Worm (Caenorhabditis elegans) whole organism, midembryonic: ENCODE results near the gene C53B7.3.

Experiments used
- T22C8.4 ChIP-seq: fragments of 200-800 bp; sonication (Bioruptor generic); IDR thresholded peaks from 2 replicates; pipeline ENCODE4 v1.3.6; 2022; ENCODE audit warnings: missing genetic modification characterization, missing compliant biosample characterization
- cog-1 ChIP-seq: sonication (generic microtip); optimal IDR thresholded peaks from 2 replicates; lab custom pipeline; 2016; ENCODE audit warnings: missing genetic modification characterization, missing compliant biosample characterization
- flt-1 ChIP-seq: fragments of 200-800 bp; sonication (Bioruptor generic); IDR thresholded peaks from 2 replicates; pipeline ENCODE4 v1.3.6; 2022; ENCODE audit warnings: missing genetic modification characterization, missing compliant biosample characterization
- klf-2 ChIP-seq: fragments of 200-800 bp; sonication (Bioruptor generic); conservative IDR thresholded peaks from 2 replicates; pipeline ENCODE4 v1.3.6; 2022; ENCODE audit warnings: missing genetic modification reagents, missing genetic modification characterization, missing compliant biosample characterization
- med-1 ChIP-seq: sonication (generic microtip); optimal IDR thresholded peaks from 2 replicates; lab custom pipeline; 2017; ENCODE audit warnings: missing genetic modification characterization, mild to moderate bottlenecking, missing compliant biosample characterization, antibody characterized with exemption, missing genetic modification reagents; ENCODE audit not compliant: insufficient read depth
- ref-1 ChIP-seq: fragments of 200-800 bp; sonication (Bioruptor generic); conservative IDR thresholded peaks from 2 replicates; pipeline ENCODE4 v1.3.6; 2022; ENCODE audit warnings: missing genetic modification reagents, missing genetic modification characterization, missing compliant biosample characterization
- tab-1 ChIP-seq: fragments of 200-800 bp; sonication (Bioruptor generic); IDR thresholded peaks from 2 replicates; pipeline ENCODE4 v1.3.6; 2022; ENCODE audit warnings: missing genetic modification characterization, missing compliant biosample characterization
- ztf-23 ChIP-seq: fragments of 200-800 bp; sonication (Bioruptor generic); IDR thresholded peaks from 2 replicates; pipeline ENCODE4 v1.3.6; 2022; ENCODE audit warnings: missing genetic modification reagents, missing genetic modification characterization, missing compliant biosample characterization
- ztf-29 ChIP-seq: fragments of 200-800 bp; sonication (Bioruptor generic); IDR thresholded peaks from 2 replicates; pipeline ENCODE4 v1.3.6; 2022; ENCODE audit warnings: missing genetic modification reagents, missing genetic modification characterization, missing compliant biosample characterization

The C53B7.3 gene

DNA sequence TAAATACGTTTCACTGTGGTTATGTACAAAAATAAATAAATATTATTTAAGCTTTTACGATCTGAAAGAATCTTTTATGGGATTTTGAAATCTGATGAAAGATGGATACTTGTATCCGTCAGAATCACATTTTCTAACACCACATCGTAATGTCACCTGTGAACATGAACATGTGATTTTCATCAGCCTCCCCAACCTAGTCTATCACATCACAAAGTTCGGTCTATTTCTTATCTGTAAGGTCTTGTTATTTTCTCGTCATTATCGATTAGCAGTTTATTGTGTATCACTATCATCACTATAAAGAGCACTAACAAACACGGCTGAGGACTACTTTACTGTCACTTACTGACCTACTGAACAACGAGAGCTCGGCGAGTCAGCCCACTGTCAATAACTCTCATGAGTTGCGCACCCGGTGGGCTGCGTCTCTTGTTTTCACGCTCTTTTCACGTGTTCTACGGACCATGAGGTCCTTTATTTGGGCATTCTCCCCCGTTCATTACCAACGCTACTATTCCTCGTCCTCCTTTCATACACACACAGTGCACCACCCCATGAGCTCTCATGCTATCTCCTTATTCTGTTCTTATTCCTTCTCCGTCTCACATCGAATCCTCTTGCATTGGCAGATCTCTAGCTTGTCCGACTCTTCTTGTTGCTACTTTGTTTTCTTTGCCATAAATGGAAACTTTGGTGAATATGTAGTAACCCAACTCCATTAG, 37.3 kb upstream of the C53B7.3 start:
- no peak for TF ChIP-seq ztf-23
- TF ChIP-seq flt-1 (GFP tag; lab: Robert Waterston, UW): no peak
- no peak for TF ChIP-seq med-1 (GFP tag; lab: Kevin White, UChicago)
- TF ChIP-seq T22C8.4 (GFP tag; lab: Robert Waterston, UW): no peak

- TF ChIP-seq ref-1 (GFP tag; lab: Robert Waterston, UW) (no peak), med-1 (GFP tag; lab: Kevin White, UChicago) (no peak), klf-2 (GFP tag; lab: Robert Waterston, UW) (no peak), ztf-23 (no peak)
These were observed 36.3 kb upstream of the C53B7.3 start for ce11 chrX:6808239-6808638.

DNA sequence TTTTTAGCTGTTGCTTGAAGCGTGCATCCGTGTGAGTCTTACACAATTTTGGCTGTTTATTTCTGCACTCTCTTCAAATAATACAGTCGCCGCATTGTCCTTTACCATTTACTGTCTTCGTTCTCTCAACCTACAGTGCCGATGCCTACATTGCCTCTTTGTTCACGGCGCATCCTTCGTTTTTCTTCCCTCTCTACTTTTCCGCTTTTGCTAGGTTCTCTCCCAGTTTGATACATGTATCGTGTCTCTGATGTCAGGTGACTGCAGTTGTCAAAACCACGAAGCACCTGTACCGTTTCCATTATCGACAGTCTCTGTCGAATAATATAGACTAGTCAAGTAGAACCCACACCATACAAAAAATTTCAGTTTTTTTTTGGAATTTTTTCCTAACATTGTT, 35.9 kb upstream of the C53B7.3 start:
- TF ChIP-seq flt-1 (GFP tag; lab: Robert Waterston, UW): no peak

DNA sequence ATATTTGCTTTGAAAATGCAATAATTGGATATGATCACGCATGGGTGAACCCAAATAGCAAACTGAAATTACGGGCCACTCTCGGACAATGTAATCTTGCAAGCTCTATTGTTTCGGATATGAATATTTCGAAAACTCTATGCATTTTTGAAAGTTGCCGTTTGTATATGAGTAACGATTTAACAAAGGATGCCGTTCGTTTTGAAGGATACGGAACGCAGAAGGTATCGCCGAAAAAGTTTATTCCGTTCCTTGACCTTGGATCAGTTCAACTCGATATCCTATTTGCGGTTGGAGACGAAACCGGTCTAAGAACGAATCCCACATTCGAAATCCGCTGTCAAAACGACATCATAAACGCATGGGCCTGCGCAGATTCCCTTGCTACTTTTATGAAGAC, 31.5 kb upstream of the C53B7.3 start:
- TF ChIP-seq flt-1 (GFP tag; lab: Robert Waterston, UW) (no peak), tab-1 (no peak), med-1 (GFP tag; lab: Kevin White, UChicago) (no peak), klf-2 (GFP tag; lab: Robert Waterston, UW) (no peak), T22C8.4 (GFP tag; lab: Robert Waterston, UW) (no peak)

- TF ChIP-seq med-1 (GFP tag; lab: Kevin White, UChicago): no peak
- TF ChIP-seq ref-1 (GFP tag; lab: Robert Waterston, UW): no peak
- TF ChIP-seq ztf-23: no peak
- no peak for TF ChIP-seq cog-1 (tag; lab: Kevin White, UChicago)
- no peak for TF ChIP-seq ztf-29
- no peak for TF ChIP-seq tab-1
- no peak for TF ChIP-seq T22C8.4 (GFP tag; lab: Robert Waterston, UW)
- TF ChIP-seq flt-1 (GFP tag; lab: Robert Waterston, UW): no peak
- TF ChIP-seq klf-2 (GFP tag; lab: Robert Waterston, UW): no peak
These were observed 26.5 kb upstream of the C53B7.3 start, which contains the start of gene dhs-28 for ce11 chrX:6818036-6818488. Gene dhs-28 (plus strand): TSS chrX:6818438.

- no peak for TF ChIP-seq ztf-23
- no peak for TF ChIP-seq ztf-29
- TF ChIP-seq cog-1 (tag; lab: Kevin White, UChicago): no peak
- TF ChIP-seq T22C8.4 (GFP tag; lab: Robert Waterston, UW): no peak
- no peak for TF ChIP-seq med-1 (GFP tag; lab: Kevin White, UChicago)
- TF ChIP-seq flt-1 (GFP tag; lab: Robert Waterston, UW): no peak
These were observed 25.4 kb upstream of the C53B7.3 start for ce11 chrX:6819135-6819534.

- no peak for TF ChIP-seq med-1 (GFP tag; lab: Kevin White, UChicago)
- TF ChIP-seq ref-1 (GFP tag; lab: Robert Waterston, UW): no peak
- TF ChIP-seq ztf-23: no peak
- no peak for TF ChIP-seq tab-1
- no peak for TF ChIP-seq flt-1 (GFP tag; lab: Robert Waterston, UW)
- TF ChIP-seq T22C8.4 (GFP tag; lab: Robert Waterston, UW): no peak
- no peak for TF ChIP-seq ztf-29
- TF ChIP-seq cog-1 (tag; lab: Kevin White, UChicago): no peak
- no peak for TF ChIP-seq klf-2 (GFP tag; lab: Robert Waterston, UW)
These were observed 24.9 kb upstream of the C53B7.3 start for ce11 chrX:6819633-6820032.

DNA sequence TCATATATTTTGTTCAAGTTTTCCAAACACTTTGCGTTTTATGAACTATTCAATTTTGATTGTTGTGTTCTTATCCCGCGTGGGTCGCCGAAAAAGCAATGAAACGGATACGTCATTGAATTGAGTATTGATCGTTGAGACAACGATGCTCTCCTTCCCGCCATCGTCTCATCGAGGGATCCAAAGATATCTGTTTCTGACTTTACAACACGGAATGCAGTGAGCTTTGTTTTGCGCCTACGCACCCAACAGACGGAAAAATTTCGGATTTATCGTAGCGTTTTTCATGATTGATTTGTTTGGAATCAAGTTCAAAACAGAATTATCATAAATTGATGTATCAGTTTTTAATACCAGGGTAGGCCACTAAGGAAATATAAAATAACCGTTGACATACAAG, 22.0 kb upstream of the C53B7.3 start:
- TF ChIP-seq ref-1 (GFP tag; lab: Robert Waterston, UW) (no peak), flt-1 (GFP tag; lab: Robert Waterston, UW) (no peak)

DNA sequence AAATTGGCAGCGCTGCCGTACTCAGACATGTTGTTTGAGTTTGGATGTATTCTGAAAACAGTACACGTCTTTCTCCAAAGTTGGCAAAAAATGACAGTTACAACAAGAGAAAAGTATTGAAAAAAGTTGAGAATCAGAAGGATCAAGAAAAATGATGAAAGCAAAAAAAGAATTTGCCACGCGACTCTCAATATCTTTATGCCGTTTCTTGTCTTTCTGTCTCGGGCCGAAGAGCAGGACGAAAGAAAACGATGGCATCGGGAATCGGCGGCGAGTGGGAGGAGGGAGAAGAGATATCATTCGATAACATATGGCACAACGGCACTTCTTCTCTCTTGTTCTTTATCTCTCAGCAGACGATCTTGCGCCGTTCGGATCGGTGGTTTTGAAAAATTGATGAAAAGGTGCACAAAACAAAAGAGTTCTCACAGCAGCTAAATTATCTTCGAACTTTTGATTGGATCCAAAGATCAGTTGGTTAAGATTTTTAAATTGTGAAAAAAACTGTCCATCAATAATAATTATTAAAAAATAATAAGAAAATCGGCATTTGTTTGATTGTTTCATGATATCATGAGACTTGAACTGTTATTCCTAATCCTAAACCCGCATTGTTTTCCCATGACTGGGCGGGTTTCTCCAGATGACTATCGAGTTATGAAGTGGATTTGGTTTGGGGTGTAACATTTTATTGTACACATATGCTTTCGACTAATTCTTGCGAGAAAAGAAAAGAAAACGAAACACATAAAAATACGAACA, 21.2 kb upstream of the C53B7.3 start, which contains the start of gene gei-15:
Gene gei-15, minus strand, starts transcription at position 51 of the 762 bp plus-strand sequence.
- no peak for TF ChIP-seq ref-1 (GFP tag; lab: Robert Waterston, UW)
- TF ChIP-seq med-1 (GFP tag; lab: Kevin White, UChicago): no peak
- no peak for TF ChIP-seq T22C8.4 (GFP tag; lab: Robert Waterston, UW)
- no peak for TF ChIP-seq ztf-29
- TF ChIP-seq klf-2 (GFP tag; lab: Robert Waterston, UW): no peak
- TF ChIP-seq tab-1: no peak
- TF ChIP-seq ztf-23: no peak
- TF ChIP-seq cog-1 (tag; lab: Kevin White, UChicago): no peak

DNA sequence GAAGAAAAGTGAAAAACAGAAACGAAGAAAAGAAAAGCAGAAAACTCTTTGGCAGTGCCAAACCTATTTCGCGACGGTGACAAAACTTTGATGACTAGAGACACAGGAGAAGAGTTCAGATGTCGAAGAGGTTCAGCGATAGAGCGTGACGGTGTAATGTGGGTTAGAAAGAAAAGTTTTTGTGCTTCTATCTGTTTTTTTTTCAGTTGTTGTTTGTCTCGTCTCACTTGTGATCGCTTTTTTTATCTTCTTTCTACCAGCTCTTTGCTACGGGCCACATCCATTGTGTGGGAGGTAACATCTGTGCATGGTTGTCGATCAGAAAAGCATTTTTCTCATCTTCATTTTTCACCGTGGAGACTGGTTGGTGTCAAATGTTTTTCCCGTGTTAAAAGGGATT, 18.7 kb upstream of the C53B7.3 start, which contains the start of gene F41B4.1:
Gene F41B4.1, minus strand, starts transcription at position 23 of the 400 bp plus-strand sequence.
- TF ChIP-seq ref-1 (GFP tag; lab: Robert Waterston, UW): no peak
- no peak for TF ChIP-seq ztf-29
- TF ChIP-seq klf-2 (GFP tag; lab: Robert Waterston, UW): no peak
- TF ChIP-seq T22C8.4 (GFP tag; lab: Robert Waterston, UW): no peak
- TF ChIP-seq tab-1: no peak
- no peak for TF ChIP-seq cog-1 (tag; lab: Kevin White, UChicago)
- no peak for TF ChIP-seq med-1 (GFP tag; lab: Kevin White, UChicago)
- TF ChIP-seq flt-1 (GFP tag; lab: Robert Waterston, UW): no peak
- TF ChIP-seq ztf-23: no peak
